Worm (Caenorhabditis elegans) whole organism, L4 larva: ENCODE results near the gene prx-2.

ENCODE experiments used
- F10B5.3 ChIP-seq: sonication (generic microtip); optimal IDR thresholded peaks from 2 replicates; lab custom pipeline; 2016; ENCODE audit warnings: mild to moderate bottlenecking, missing genetic modification characterization, missing compliant biosample characterization
- F26F4.8 ChIP-seq: fragments of 200-800 bp; sonication (Bioruptor generic); conservative IDR thresholded peaks from 2 replicates; pipeline ENCODE4 v1.3.6; 2022; ENCODE audit warnings: missing genetic modification characterization, missing compliant biosample characterization
- T26A8.4 ChIP-seq: fragments of 200-800 bp; sonication (Bioruptor generic); IDR thresholded peaks from 2 replicates; pipeline ENCODE4 v1.3.6; 2022; ENCODE audit warnings: missing genetic modification characterization, missing compliant biosample characterization
- ceh-44 ChIP-seq: fragments of 200-800 bp; sonication (Bioruptor generic); IDR thresholded peaks from 2 replicates; pipeline ENCODE4 v1.3.6; 2022; ENCODE audit warnings: missing genetic modification reagents, missing genetic modification characterization, missing compliant biosample characterization
- ceh-82 ChIP-seq: sonication (generic microtip); optimal IDR thresholded peaks from 2 replicates; lab custom pipeline; 2017; ENCODE audit warnings: missing biosample characterization, missing genetic modification characterization
- egl-27 ChIP-seq: sonication (generic microtip); optimal IDR thresholded peaks from 3 replicates; lab custom pipeline; 2017; ENCODE audit warnings: missing biosample characterization, missing genetic modification reagents, missing genetic modification characterization
- fkh-10 ChIP-seq: fragments of 150-350 bp; optimal IDR thresholded peaks from 2 replicates; lab custom pipeline; 2014; ENCODE audit warnings: missing biosample characterization, missing genetic modification reagents, missing genetic modification characterization
- hlh-11 ChIP-seq: fragments of 200-800 bp; sonication (Bioruptor generic); optimal IDR thresholded peaks from 2 replicates; lab custom pipeline; 2018; ENCODE audit warnings: mild to moderate bottlenecking, missing genetic modification characterization, missing compliant biosample characterization
- lin-13 ChIP-seq: fragments of 150-350 bp; optimal IDR thresholded peaks from 2 replicates; lab custom pipeline; 2014; ENCODE audit warnings: missing biosample characterization, missing genetic modification reagents, missing genetic modification characterization
- nhr-10 ChIP-seq: fragments of 150-350 bp; optimal IDR thresholded peaks from 2 replicates; lab custom pipeline; 2014; ENCODE audit warnings: missing biosample characterization, missing genetic modification characterization
- nhr-77 ChIP-seq: fragments of 150-350 bp; optimal IDR thresholded peaks from 2 replicates; lab custom pipeline; 2014; ENCODE audit warnings: missing biosample characterization, missing genetic modification characterization
- ztf-11 ChIP-seq: fragments of 150-350 bp; optimal IDR thresholded peaks from 2 replicates; lab custom pipeline; 2014; ENCODE audit warnings: missing biosample characterization, missing genetic modification characterization
- ztf-7 ChIP-seq: fragments of 150-350 bp; optimal IDR thresholded peaks from 2 replicates; lab custom pipeline; 2014; ENCODE audit warnings: missing biosample characterization, missing genetic modification characterization

- TF ChIP-seq ceh-44 (GFP tag; lab: Robert Waterston, UW) (no peak), ceh-82 (no peak), ztf-11 (tag; lab: Kevin White, UChicago) (no peak), nhr-10 (tag; lab: Kevin White, UChicago) (no peak), fkh-10 (GFP tag; lab: Kevin White, UChicago) (no peak), T26A8.4 (no peak), egl-27 (no peak), F10B5.3 (tag; lab: Kevin White, UChicago) (no peak), F26F4.8 (GFP tag; lab: Robert Waterston, UW) (no peak), nhr-77 (tag; lab: Kevin White, UChicago) (no peak), hlh-11 (tag; lab: Kevin White, UChicago) (no peak), lin-13 (no peak), ztf-7 (tag; lab: Kevin White, UChicago) (no peak)
Measured at ce11 chrIV:11676054-11676453, 32.1 kb downstream of the prx-2 start, which contains the start of gene inx-9.
